Fruit fly (Drosophila melanogaster) whole organism, pupa: ENCODE results near the gene pyd3.

Experiments
- CG10348 ChIP-seq: fragments of 200-800 bp; sonication (Bioruptor generic); IDR thresholded peaks from 2 replicates; pipeline ENCODE4 v1.3.6; 2022; ENCODE audit warnings: missing biosample characterization, missing genetic modification characterization
- CG12605 ChIP-seq: fragments of 200-800 bp; sonication (Bioruptor generic); IDR thresholded peaks from 2 replicates; pipeline ENCODE4 v1.3.6; 2022; ENCODE audit warnings: missing biosample characterization, missing genetic modification characterization
- CG13204 ChIP-seq: fragments of 200-800 bp; sonication (Bioruptor generic); optimal IDR thresholded peaks from 2 replicates; lab custom pipeline; 2018; ENCODE audit warnings: missing biosample characterization, mild to moderate bottlenecking, missing genetic modification characterization, moderate library complexity
- CG14655 ChIP-seq: fragments of 200-800 bp; sonication (Bioruptor generic); optimal IDR thresholded peaks from 3 replicates; lab custom pipeline; 2017; ENCODE audit warnings: mild to moderate bottlenecking, missing biosample characterization, missing genetic modification reagents, missing genetic modification characterization
- CG15710 ChIP-seq: fragments of 200-800 bp; sonication (Bioruptor generic); optimal IDR thresholded peaks from 2 replicates; lab custom pipeline; 2018; ENCODE audit warnings: missing biosample characterization, mild to moderate bottlenecking, missing genetic modification characterization, moderate library complexity
- CG17806 ChIP-seq: fragments of 200-800 bp; sonication (Bioruptor generic); optimal IDR thresholded peaks from 2 replicates; lab custom pipeline; 2018; ENCODE audit warnings: missing biosample characterization, mild to moderate bottlenecking, missing genetic modification characterization, moderate library complexity
- CG32121 ChIP-seq: fragments of 200-800 bp; sonication (Bioruptor generic); IDR thresholded peaks from 2 replicates; pipeline ENCODE4 v1.3.6; 2022; ENCODE audit warnings: missing biosample characterization, missing genetic modification characterization
- CG34367 ChIP-seq: fragments of 200-800 bp; sonication (Bioruptor generic); optimal IDR thresholded peaks from 2 replicates; lab custom pipeline; 2018; ENCODE audit warnings: missing biosample characterization, mild to moderate bottlenecking, missing genetic modification characterization
- CG4496 ChIP-seq: fragments of 200-800 bp; sonication (Bioruptor generic); IDR thresholded peaks from 3 replicates; pipeline ENCODE4 v1.3.6; 2022; ENCODE audit warnings: missing biosample characterization, missing genetic modification characterization
- CG8159 ChIP-seq: fragments of 200-800 bp; sonication (Bioruptor generic); optimal IDR thresholded peaks from 3 replicates; lab custom pipeline; 2018; ENCODE audit warnings: missing biosample characterization, mild to moderate bottlenecking, missing genetic modification characterization, moderate library complexity
- CG8301 ChIP-seq: fragments of 200-800 bp; sonication (Bioruptor generic); optimal IDR thresholded peaks from 2 replicates; lab custom pipeline; 2018; ENCODE audit warnings: missing biosample characterization, mild to moderate bottlenecking, missing genetic modification characterization
- CG9948 ChIP-seq: fragments of 200-800 bp; sonication (Bioruptor generic); optimal IDR thresholded peaks from 2 replicates; lab custom pipeline; 2018; ENCODE audit warnings: missing biosample characterization, mild to moderate bottlenecking, missing genetic modification characterization, moderate library complexity
- D1 ChIP-seq: fragments of 200-800 bp; sonication (Bioruptor generic); optimal IDR thresholded peaks from 2 replicates; lab custom pipeline; 2018; ENCODE audit warnings: missing biosample characterization, mild to moderate bottlenecking, missing genetic modification characterization, moderate library complexity
- EcR ChIP-seq: fragments of 200-800 bp; sonication (Bioruptor generic); optimal IDR thresholded peaks from 3 replicates; lab custom pipeline; 2019; ENCODE audit warnings: missing biosample characterization, missing genetic modification characterization, mild to moderate bottlenecking, moderate library complexity, missing genetic modification reagents
- Ets98B ChIP-seq: fragments of 200-800 bp; sonication (Bioruptor generic); IDR thresholded peaks from 2 replicates; pipeline ENCODE4 v1.3.6; 2022; ENCODE audit warnings: missing biosample characterization, missing genetic modification characterization
- Pif1A ChIP-seq: fragments of 200-800 bp; sonication (Bioruptor generic); optimal IDR thresholded peaks from 3 replicates; lab custom pipeline; 2016; ENCODE audit warnings: missing biosample characterization, missing genetic modification characterization
- Pif1B ChIP-seq: fragments of 200-800 bp; sonication (Bioruptor generic); optimal IDR thresholded peaks from 3 replicates; lab custom pipeline; 2016; ENCODE audit warnings: missing biosample characterization, missing genetic modification characterization
- Snoo ChIP-seq: fragments of 200-800 bp; sonication (Bioruptor generic); optimal IDR thresholded peaks from 3 replicates; lab custom pipeline; 2017; ENCODE audit warnings: missing biosample characterization, mild to moderate bottlenecking, missing genetic modification characterization, inconsistent platforms
- fd96Ca ChIP-seq: fragments of 200-800 bp; sonication (Bioruptor generic); IDR thresholded peaks from 3 replicates; pipeline ENCODE4 v1.3.6; 2022; ENCODE audit warnings: missing biosample characterization, missing genetic modification characterization
- gl ChIP-seq: fragments of 200-800 bp; sonication (Bioruptor generic); optimal IDR thresholded peaks from 2 replicates; lab custom pipeline; 2018; ENCODE audit warnings: missing biosample characterization, mild to moderate bottlenecking, missing genetic modification characterization
- rn ChIP-seq: fragments of 200-800 bp; sonication (Bioruptor generic); IDR thresholded peaks from 2 replicates; pipeline ENCODE4 v1.3.6; 2022; ENCODE audit warnings: missing biosample characterization, missing genetic modification characterization

Gene pyd3

dm6 chr3R:7749993-7750392 is at the start of gene pyd3:
pyd3 (minus strand) TSS chr3R:7750079.
- no peak for TF ChIP-seq CG10348 (GFP tag; lab: Robert Waterston, UW)
- TF ChIP-seq D1 (tag; lab: Kevin White, UChicago): no peak
- TF ChIP-seq CG12605 (GFP tag; lab: Robert Waterston, UW): peak; percentile 74
- TF ChIP-seq CG32121 (GFP tag; lab: Robert Waterston, UW): no peak
- no peak for TF ChIP-seq Pif1A
- TF ChIP-seq fd96Ca (GFP tag; lab: Robert Waterston, UW): no peak
- no peak for TF ChIP-seq EcR (GFP tag; lab: Kevin White, UChicago)
- TF ChIP-seq CG14655 (GFP tag; lab: Kevin White, UChicago): peak; percentile 48
- TF ChIP-seq Snoo (tag; lab: Kevin White, UChicago): no peak
- TF ChIP-seq CG15710 (tag; lab: Kevin White, UChicago): peak; percentile 14
- TF ChIP-seq CG8159 (tag; lab: Kevin White, UChicago): peak; percentile 45
- peak; percentile 12 for TF ChIP-seq Pif1B (GFP tag; lab: Kevin White, UChicago)
- no peak for TF ChIP-seq rn
- peak; percentile 50 for TF ChIP-seq Ets98B (GFP tag; lab: Robert Waterston, UW)
- TF ChIP-seq CG8301 (tag; lab: Kevin White, UChicago): peak; percentile 35
- TF ChIP-seq gl: no peak
- no peak for TF ChIP-seq CG13204 (GFP tag; lab: Kevin White, UChicago)
- no peak for TF ChIP-seq CG17806 (tag; lab: Kevin White, UChicago)
- peak; percentile 31 for TF ChIP-seq CG34367 (tag; lab: Kevin White, UChicago)
- no peak for TF ChIP-seq CG9948 (tag; lab: Kevin White, UChicago)
- peak; percentile 54; the same call in 1 of the 3 replicates for TF ChIP-seq CG4496 (GFP tag; lab: Robert Waterston, UW)

- TF ChIP-seq Snoo (tag; lab: Kevin White, UChicago) (no peak), Ets98B (GFP tag; lab: Robert Waterston, UW) (no peak), EcR (GFP tag; lab: Kevin White, UChicago) (no peak), CG4496 (GFP tag; lab: Robert Waterston, UW) (no peak), fd96Ca (GFP tag; lab: Robert Waterston, UW) (no peak), CG8301 (tag; lab: Kevin White, UChicago) (no peak), gl (no peak), rn (no peak), CG12605 (GFP tag; lab: Robert Waterston, UW) (no peak), CG15710 (tag; lab: Kevin White, UChicago) (no peak), CG9948 (tag; lab: Kevin White, UChicago) (no peak), Pif1B (GFP tag; lab: Kevin White, UChicago) (no peak), CG34367 (tag; lab: Kevin White, UChicago) (no peak), Pif1A (no peak), CG10348 (GFP tag; lab: Robert Waterston, UW) (no peak)
- TF ChIP-seq, all 21 proteins: peak for 0
Observed at dm6 chr3R:7798525-7798924, 48.6 kb upstream of the pyd3 start, which contains the start of gene CG18744. CG18744 (minus strand) TSS chr3R:7798771.

- no peak for TF ChIP-seq CG8301 (tag; lab: Kevin White, UChicago)
- peak; percentile 54 for TF ChIP-seq Pif1A
- TF ChIP-seq gl: peak; percentile 63
- peak; percentile 69; the same call in 2 of the 3 replicates for TF ChIP-seq fd96Ca (GFP tag; lab: Robert Waterston, UW)
- no peak for TF ChIP-seq CG10348 (GFP tag; lab: Robert Waterston, UW)
- TF ChIP-seq Ets98B (GFP tag; lab: Robert Waterston, UW): peak; percentile 87
- TF ChIP-seq D1 (tag; lab: Kevin White, UChicago): no peak
- no peak for TF ChIP-seq CG15710 (tag; lab: Kevin White, UChicago)
- no peak for TF ChIP-seq CG17806 (tag; lab: Kevin White, UChicago)
- TF ChIP-seq rn: no peak
- TF ChIP-seq EcR (GFP tag; lab: Kevin White, UChicago): peak; percentile 77
- TF ChIP-seq Pif1B (GFP tag; lab: Kevin White, UChicago): peak; percentile 53
- peak; percentile 90 for TF ChIP-seq CG4496 (GFP tag; lab: Robert Waterston, UW)
- peak; percentile 36 for TF ChIP-seq CG8159 (tag; lab: Kevin White, UChicago)
- peak; percentile 53 for TF ChIP-seq CG14655 (GFP tag; lab: Kevin White, UChicago)
- peak; percentile 43 for TF ChIP-seq CG13204 (GFP tag; lab: Kevin White, UChicago)
- TF ChIP-seq CG9948 (tag; lab: Kevin White, UChicago): no peak
- TF ChIP-seq CG34367 (tag; lab: Kevin White, UChicago): peak; percentile 52
- TF ChIP-seq CG12605 (GFP tag; lab: Robert Waterston, UW): peak; percentile 93
- TF ChIP-seq Snoo (tag; lab: Kevin White, UChicago): no peak
- peak; percentile 86 for TF ChIP-seq CG32121 (GFP tag; lab: Robert Waterston, UW)
Observed at dm6 chr3R:7793855-7794254, 44.0 kb upstream of the pyd3 start, which contains the start of gene CG2641. CG2641 (plus strand) TSS chr3R:7794069.

DNA sequence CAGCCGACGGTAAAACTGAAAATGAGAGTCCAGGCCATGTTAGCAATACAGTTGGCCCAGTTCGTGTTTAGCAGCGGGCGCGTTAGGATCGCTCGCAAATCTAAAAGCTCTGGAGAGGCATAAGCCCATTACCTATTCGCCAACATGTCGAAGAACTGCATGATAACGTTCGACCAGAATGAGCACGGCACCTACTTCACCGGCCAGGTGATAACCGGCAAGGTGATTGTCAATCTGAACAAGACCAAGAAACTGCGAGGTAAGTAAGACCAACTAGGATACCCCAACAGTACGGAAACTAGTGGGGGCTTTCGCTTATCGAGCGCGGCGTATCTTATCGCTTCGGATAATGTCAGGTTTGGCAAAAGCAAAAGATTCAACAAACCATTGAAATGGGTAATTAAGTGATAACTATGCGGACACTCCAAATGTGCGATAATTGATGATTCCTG is 40.7 kb upstream of the pyd3 start, which contains the start of gene CG10086:
TSS of gene CG10086 (plus strand) at position 51 of the 452 bp plus-strand sequence.
- TF ChIP-seq Pif1A: no peak
- no peak for TF ChIP-seq CG12605 (GFP tag; lab: Robert Waterston, UW)
- TF ChIP-seq CG13204 (GFP tag; lab: Kevin White, UChicago): no peak
- TF ChIP-seq CG4496 (GFP tag; lab: Robert Waterston, UW): no peak
- TF ChIP-seq gl: no peak
- TF ChIP-seq CG34367 (tag; lab: Kevin White, UChicago): no peak
- no peak for TF ChIP-seq rn
- TF ChIP-seq D1 (tag; lab: Kevin White, UChicago): no peak
- TF ChIP-seq fd96Ca (GFP tag; lab: Robert Waterston, UW): no peak

- TF ChIP-seq gl (no peak), CG10348 (GFP tag; lab: Robert Waterston, UW) (no peak), CG9948 (tag; lab: Kevin White, UChicago) (no peak), Pif1B (GFP tag; lab: Kevin White, UChicago) (no peak), Pif1A (no peak), CG12605 (GFP tag; lab: Robert Waterston, UW) (no peak), CG17806 (tag; lab: Kevin White, UChicago) (no peak), CG15710 (tag; lab: Kevin White, UChicago) (no peak), Snoo (tag; lab: Kevin White, UChicago) (no peak), Ets98B (GFP tag; lab: Robert Waterston, UW) (no peak), CG8301 (tag; lab: Kevin White, UChicago) (no peak), CG32121 (GFP tag; lab: Robert Waterston, UW) (no peak), CG4496 (GFP tag; lab: Robert Waterston, UW) (no peak), CG34367 (tag; lab: Kevin White, UChicago) (no peak), CG14655 (GFP tag; lab: Kevin White, UChicago) (no peak)
Observed at dm6 chr3R:7790087-7790486, 40.2 kb upstream of the pyd3 start, which contains the start of gene CG18746. CG18746 (minus strand) TSS chr3R:7790187.
